Fruit fly (Drosophila melanogaster) whole organism: ENCODE data around the gene obst-F.

Experiments used
- CG8478 ChIP-seq: fragments of >200 bp; optimal IDR thresholded peaks from 2 replicates; lab custom pipeline; 2018; ENCODE audit warnings: inconsistent platforms
- Dll ChIP-seq: fragments of >200 bp; optimal IDR thresholded peaks from 2 replicates; lab custom pipeline; 2017
- EcR ChIP-seq, 2 experiments: fragments of >200 bp; optimal IDR thresholded peaks; 2 replicates each; lab custom pipeline; 2017; ENCODE audit warnings: missing biosample characterization in 2 of 2, missing genetic modification characterization in 2 of 2, missing genetic modification reagents in 2 of 2
- pan ChIP-seq: fragments of >200 bp; optimal IDR thresholded peaks from 2 replicates; lab custom pipeline; 2017
- psq ChIP-seq: fragments of >200 bp; optimal IDR thresholded peaks from 2 replicates; lab custom pipeline; 2017
- usp ChIP-seq: fragments of >200 bp; optimal IDR thresholded peaks from 2 replicates; lab custom pipeline; 2017; ENCODE audit warnings: missing biosample characterization, missing genetic modification characterization, mixed read lengths

dm6 chr3L:20198138-20198559 is 3.3 kb downstream of the obst-F start, which contains the start of gene CG42674:
- TF ChIP-seq psq (lab: Kevin White, UChicago) (no peak), CG8478 (lab: Kevin White, UChicago) (no peak), pan (lab: Kevin White, UChicago) (no peak), usp (GFP tag; lab: Kevin White, UChicago) (no peak), Dll (no peak), EcR (GFP tag; optimal IDR thresholded peaks at IDR 0.05; lab: Kevin White, UChicago) (no peak)
